Fruit fly (Drosophila melanogaster) whole organism, prepupa: ENCODE results near the gene CG14537.

Source experiments
- CG15336 ChIP-seq: fragments of 200-800 bp; sonication (Bioruptor generic); IDR thresholded peaks from 2 replicates; pipeline ENCODE4 v1.3.6; 2022; ENCODE audit warnings: missing biosample characterization, missing genetic modification characterization
- CG7368 ChIP-seq: fragments of 200-800 bp; sonication (Bioruptor generic); optimal IDR thresholded peaks from 3 replicates; lab custom pipeline; 2016; ENCODE audit warnings: missing biosample characterization, missing genetic modification characterization
- CG9139 ChIP-seq: fragments of 200-800 bp; sonication (Bioruptor generic); optimal IDR thresholded peaks from 3 replicates; lab custom pipeline; 2017; ENCODE audit warnings: missing biosample characterization, mild to moderate bottlenecking, missing genetic modification characterization
- Sox15 ChIP-seq: fragments of 200-800 bp; sonication (Bioruptor generic); optimal IDR thresholded peaks from 3 replicates; lab custom pipeline; 2016; ENCODE audit warnings: missing biosample characterization, missing genetic modification characterization
- cyc ChIP-seq: fragments of 200-800 bp; sonication (Bioruptor generic); optimal IDR thresholded peaks from 3 replicates; lab custom pipeline; 2016; ENCODE audit warnings: missing biosample characterization, missing genetic modification characterization

dm6 chr2L:7794689-7795475, 45.4 kb upstream of the CG14537 start:
- TF ChIP-seq Sox15 (GFP tag; lab: Kevin White, UChicago) = no peak
- TF ChIP-seq cyc (GFP tag; lab: Kevin White, UChicago) = no peak
- no peak for TF ChIP-seq CG9139 (GFP tag; lab: Kevin White, UChicago)
- no peak for TF ChIP-seq CG7368 (GFP tag; lab: Kevin White, UChicago)
- no peak for TF ChIP-seq CG15336 (GFP tag; lab: Robert Waterston, UW)
